Worm (Caenorhabditis elegans) whole organism, L2 larva: ENCODE data around the gene nlp-13.
"Not testable (repeated sequence)": the region's sequence is repeated elsewhere in the genome, so short reads cannot be mapped to it uniquely, and the experiment has no call there.

Source experiments
- R02D3.7 ChIP-seq: fragments of 150-350 bp; optimal IDR thresholded peaks from 2 replicates; lab custom pipeline; 2014; ENCODE audit warnings: missing biosample characterization, missing genetic modification characterization
- blmp-1 ChIP-seq: sonication (generic microtip); optimal IDR thresholded peaks from 2 replicates; lab custom pipeline; 2017; ENCODE audit warnings: missing genetic modification characterization, mild to moderate bottlenecking, missing compliant biosample characterization, antibody characterized with exemption, moderate library complexity; ENCODE audit not compliant: insufficient read depth
- snpc-4 ChIP-seq: fragments of 150-350 bp; optimal IDR thresholded peaks from 2 replicates; lab custom pipeline; 2014; ENCODE audit warnings: missing biosample characterization, missing genetic modification characterization
- unc-62 ChIP-seq: fragments of 150-350 bp; optimal IDR thresholded peaks from 2 replicates; lab custom pipeline; 2014; ENCODE audit warnings: missing biosample characterization, missing genetic modification reagents, missing genetic modification characterization
- ztf-1 ChIP-seq: fragments of 200-800 bp; sonication (Bioruptor generic); conservative IDR thresholded peaks from 2 replicates; pipeline ENCODE4 v1.3.6; 2022; ENCODE audit warnings: missing genetic modification characterization, missing compliant biosample characterization

Gene nlp-13

ce11 chrV:4281699-4282098 is 45.5 kb downstream of the nlp-13 start, which contains the start of gene srt-37:
Gene srt-37, minus strand, starts transcription at chrV:4281799.
- not testable (repeated sequence) for TF ChIP-seq R02D3.7 (tag; lab: Kevin White, UChicago); blmp-1 (tag; lab: Kevin White, UChicago); unc-62

ce11 chrV:4284737-4285136 is 48.5 kb downstream of the nlp-13 start, which contains the start of gene srt-19:
Gene srt-19, plus strand, starts transcription at chrV:4285037.
- TF ChIP-seq R02D3.7 (tag; lab: Kevin White, UChicago); snpc-4 (tag; lab: Kevin White, UChicago); ztf-1 (GFP tag; lab: Robert Waterston, UW): not testable (repeated sequence)
- TF ChIP-seq, all 48 proteins: peak for 0; not testable (repeated sequence) for 48
